Fruit fly (Drosophila melanogaster) whole organism, pupa: ENCODE data around the gene Or82a.
A peak's percentile ranks its signal among the peaks of the same experiment; 100 is the strongest.

Experiments
- CG10348 ChIP-seq: fragments of 200-800 bp; sonication (Bioruptor generic); IDR thresholded peaks from 2 replicates; pipeline ENCODE4 v1.3.6; 2022; ENCODE audit warnings: missing biosample characterization, missing genetic modification characterization
- CG12605 ChIP-seq: fragments of 200-800 bp; sonication (Bioruptor generic); IDR thresholded peaks from 2 replicates; pipeline ENCODE4 v1.3.6; 2022; ENCODE audit warnings: missing biosample characterization, missing genetic modification characterization
- CG13204 ChIP-seq: fragments of 200-800 bp; sonication (Bioruptor generic); optimal IDR thresholded peaks from 2 replicates; lab custom pipeline; 2018; ENCODE audit warnings: missing biosample characterization, mild to moderate bottlenecking, missing genetic modification characterization, moderate library complexity
- CG14655 ChIP-seq: fragments of 200-800 bp; sonication (Bioruptor generic); optimal IDR thresholded peaks from 3 replicates; lab custom pipeline; 2017; ENCODE audit warnings: mild to moderate bottlenecking, missing biosample characterization, missing genetic modification reagents, missing genetic modification characterization
- CG15710 ChIP-seq: fragments of 200-800 bp; sonication (Bioruptor generic); optimal IDR thresholded peaks from 2 replicates; lab custom pipeline; 2018; ENCODE audit warnings: missing biosample characterization, mild to moderate bottlenecking, missing genetic modification characterization, moderate library complexity
- CG17806 ChIP-seq: fragments of 200-800 bp; sonication (Bioruptor generic); optimal IDR thresholded peaks from 2 replicates; lab custom pipeline; 2018; ENCODE audit warnings: missing biosample characterization, mild to moderate bottlenecking, missing genetic modification characterization, moderate library complexity
- CG32121 ChIP-seq: fragments of 200-800 bp; sonication (Bioruptor generic); IDR thresholded peaks from 2 replicates; pipeline ENCODE4 v1.3.6; 2022; ENCODE audit warnings: missing biosample characterization, missing genetic modification characterization
- CG34367 ChIP-seq: fragments of 200-800 bp; sonication (Bioruptor generic); optimal IDR thresholded peaks from 2 replicates; lab custom pipeline; 2018; ENCODE audit warnings: missing biosample characterization, mild to moderate bottlenecking, missing genetic modification characterization
- CG4496 ChIP-seq: fragments of 200-800 bp; sonication (Bioruptor generic); IDR thresholded peaks from 3 replicates; pipeline ENCODE4 v1.3.6; 2022; ENCODE audit warnings: missing biosample characterization, missing genetic modification characterization
- CG8159 ChIP-seq: fragments of 200-800 bp; sonication (Bioruptor generic); optimal IDR thresholded peaks from 3 replicates; lab custom pipeline; 2018; ENCODE audit warnings: missing biosample characterization, mild to moderate bottlenecking, missing genetic modification characterization, moderate library complexity
- CG8301 ChIP-seq: fragments of 200-800 bp; sonication (Bioruptor generic); optimal IDR thresholded peaks from 2 replicates; lab custom pipeline; 2018; ENCODE audit warnings: missing biosample characterization, mild to moderate bottlenecking, missing genetic modification characterization
- CG9948 ChIP-seq: fragments of 200-800 bp; sonication (Bioruptor generic); optimal IDR thresholded peaks from 2 replicates; lab custom pipeline; 2018; ENCODE audit warnings: missing biosample characterization, mild to moderate bottlenecking, missing genetic modification characterization, moderate library complexity
- D1 ChIP-seq: fragments of 200-800 bp; sonication (Bioruptor generic); optimal IDR thresholded peaks from 2 replicates; lab custom pipeline; 2018; ENCODE audit warnings: missing biosample characterization, mild to moderate bottlenecking, missing genetic modification characterization, moderate library complexity
- EcR ChIP-seq: fragments of 200-800 bp; sonication (Bioruptor generic); optimal IDR thresholded peaks from 3 replicates; lab custom pipeline; 2019; ENCODE audit warnings: missing biosample characterization, missing genetic modification characterization, mild to moderate bottlenecking, moderate library complexity, missing genetic modification reagents
- Ets98B ChIP-seq: fragments of 200-800 bp; sonication (Bioruptor generic); IDR thresholded peaks from 2 replicates; pipeline ENCODE4 v1.3.6; 2022; ENCODE audit warnings: missing biosample characterization, missing genetic modification characterization
- Pif1A ChIP-seq: fragments of 200-800 bp; sonication (Bioruptor generic); optimal IDR thresholded peaks from 3 replicates; lab custom pipeline; 2016; ENCODE audit warnings: missing biosample characterization, missing genetic modification characterization
- Pif1B ChIP-seq: fragments of 200-800 bp; sonication (Bioruptor generic); optimal IDR thresholded peaks from 3 replicates; lab custom pipeline; 2016; ENCODE audit warnings: missing biosample characterization, missing genetic modification characterization
- Snoo ChIP-seq: fragments of 200-800 bp; sonication (Bioruptor generic); optimal IDR thresholded peaks from 3 replicates; lab custom pipeline; 2017; ENCODE audit warnings: missing biosample characterization, mild to moderate bottlenecking, missing genetic modification characterization, inconsistent platforms
- fd96Ca ChIP-seq: fragments of 200-800 bp; sonication (Bioruptor generic); IDR thresholded peaks from 3 replicates; pipeline ENCODE4 v1.3.6; 2022; ENCODE audit warnings: missing biosample characterization, missing genetic modification characterization
- gl ChIP-seq: fragments of 200-800 bp; sonication (Bioruptor generic); optimal IDR thresholded peaks from 2 replicates; lab custom pipeline; 2018; ENCODE audit warnings: missing biosample characterization, mild to moderate bottlenecking, missing genetic modification characterization

The Or82a gene

DNA sequence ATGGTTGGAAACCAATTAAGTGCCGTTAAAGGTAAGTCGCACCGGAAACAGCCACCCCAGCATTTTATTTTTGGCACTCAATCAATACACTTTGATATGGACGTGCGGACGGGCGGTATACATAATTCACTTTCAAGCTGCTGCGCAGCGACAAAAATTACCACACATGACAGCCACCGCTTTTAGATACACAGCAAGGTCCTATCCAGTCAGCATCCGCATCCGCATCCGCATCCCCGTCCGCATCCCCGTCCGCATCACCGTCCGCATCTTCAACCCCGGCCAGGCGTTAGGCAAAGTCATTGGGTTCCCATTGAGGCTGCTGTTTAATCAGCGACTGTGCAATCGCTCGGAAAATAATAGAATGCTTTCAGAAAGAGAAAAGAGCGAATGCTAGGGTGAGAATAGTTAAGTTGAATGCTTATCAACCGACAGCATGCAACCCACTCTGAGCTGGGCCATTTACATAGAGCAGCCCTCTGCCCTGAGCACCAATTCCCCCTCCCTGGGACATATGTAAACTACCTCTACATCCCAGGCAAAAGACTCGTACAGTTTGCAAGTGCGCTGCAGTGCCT, 27.7 kb downstream of the Or82a start:
- TF ChIP-seq fd96Ca: no peak
- no peak for TF ChIP-seq CG8301 (tag; lab: Kevin White, UChicago)
- TF ChIP-seq CG10348: no peak
- TF ChIP-seq Pif1A (GFP tag; lab: Kevin White, UChicago): no peak
- TF ChIP-seq CG8159 (tag; lab: Kevin White, UChicago): no peak
- TF ChIP-seq D1 (tag; lab: Kevin White, UChicago): no peak
- TF ChIP-seq CG13204: no peak
- TF ChIP-seq CG4496 (GFP tag; lab: Robert Waterston, UW): no peak
- no peak for TF ChIP-seq Snoo (tag; lab: Kevin White, UChicago)
- TF ChIP-seq Pif1B: no peak
- no peak for TF ChIP-seq CG15710 (tag; lab: Kevin White, UChicago)
- TF ChIP-seq CG12605: no peak
- TF ChIP-seq, all 21 proteins: peak for 0

DNA sequence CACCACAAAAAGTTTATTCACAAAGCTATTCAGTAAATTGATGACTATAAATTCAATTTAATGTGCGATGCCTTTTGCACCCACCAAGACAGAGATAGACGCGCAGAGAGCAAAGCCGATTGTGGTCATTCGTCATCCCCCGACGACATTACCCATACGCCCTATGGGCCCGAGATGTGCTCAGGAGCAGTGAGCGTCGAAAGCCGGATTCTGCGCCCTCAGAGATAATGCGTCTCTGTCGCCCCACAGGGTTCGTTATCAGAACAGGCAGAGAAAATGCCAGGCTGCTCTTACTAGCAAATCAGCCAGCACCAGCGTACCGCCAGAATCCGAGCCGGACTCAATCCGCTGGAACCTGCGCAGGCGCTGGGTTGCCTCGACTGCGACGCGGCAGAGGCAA, 34.5 kb downstream of the Or82a start:
- TF ChIP-seq gl (tag; lab: Kevin White, UChicago) (peak; percentile 7), Ets98B (GFP tag; lab: Robert Waterston, UW) (no peak)

dm6 chr3R:4292185-4292584, 35.4 kb downstream of the Or82a start:
- TF ChIP-seq CG8301 (tag; lab: Kevin White, UChicago) (no peak), CG4496 (GFP tag; lab: Robert Waterston, UW) (no peak), Pif1B (no peak), CG9948 (no peak)

- TF ChIP-seq Pif1A (GFP tag; lab: Kevin White, UChicago) (no peak), gl (tag; lab: Kevin White, UChicago) (no peak), CG12605 (no peak), D1 (tag; lab: Kevin White, UChicago) (no peak), CG10348 (no peak), CG14655 (no peak), CG8301 (tag; lab: Kevin White, UChicago) (no peak), CG4496 (GFP tag; lab: Robert Waterston, UW) (no peak)
These were observed 37.9 kb downstream of the Or82a start, which contains the start of gene Nepl11 for dm6 chr3R:4294689-4295088. Gene Nepl11 (minus strand): TSS chr3R:4294840.

DNA sequence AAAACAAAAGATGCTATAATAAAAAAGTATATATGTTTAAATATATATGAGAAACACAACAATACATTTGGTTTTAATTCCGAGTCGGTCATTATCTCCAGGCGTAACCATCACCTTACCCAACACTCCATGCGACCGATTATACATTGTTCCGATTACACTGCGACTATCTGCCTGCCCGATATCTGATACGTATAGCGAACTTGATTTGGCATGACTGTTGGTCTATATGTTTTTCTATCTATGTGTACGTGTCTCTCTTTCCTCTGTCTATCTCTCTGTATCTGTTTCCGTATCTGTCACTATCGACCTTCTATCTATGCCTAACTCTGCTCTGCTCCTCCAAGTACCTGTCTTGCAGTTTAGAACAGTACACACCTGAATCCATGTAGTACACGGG, 44.7 kb downstream of the Or82a start:
- TF ChIP-seq fd96Ca: no peak
- no peak for TF ChIP-seq CG12605
- TF ChIP-seq CG17806 (tag; lab: Kevin White, UChicago): no peak
- no peak for TF ChIP-seq CG8301 (tag; lab: Kevin White, UChicago)
- TF ChIP-seq Ets98B (GFP tag; lab: Robert Waterston, UW): no peak
- no peak for TF ChIP-seq CG4496 (GFP tag; lab: Robert Waterston, UW)
- no peak for TF ChIP-seq CG32121 (GFP tag; lab: Robert Waterston, UW)
- no peak for TF ChIP-seq CG14655
- TF ChIP-seq CG10348: no peak
- TF ChIP-seq Pif1A (GFP tag; lab: Kevin White, UChicago): no peak
- no peak for TF ChIP-seq CG8159 (tag; lab: Kevin White, UChicago)
- no peak for TF ChIP-seq D1 (tag; lab: Kevin White, UChicago)
- TF ChIP-seq CG9948: no peak
- no peak for TF ChIP-seq CG13204
- TF ChIP-seq CG34367 (tag; lab: Kevin White, UChicago): no peak
- TF ChIP-seq Snoo (tag; lab: Kevin White, UChicago): no peak
- TF ChIP-seq Pif1B: no peak
- TF ChIP-seq CG15710 (tag; lab: Kevin White, UChicago): no peak
- no peak for TF ChIP-seq gl (tag; lab: Kevin White, UChicago)

DNA sequence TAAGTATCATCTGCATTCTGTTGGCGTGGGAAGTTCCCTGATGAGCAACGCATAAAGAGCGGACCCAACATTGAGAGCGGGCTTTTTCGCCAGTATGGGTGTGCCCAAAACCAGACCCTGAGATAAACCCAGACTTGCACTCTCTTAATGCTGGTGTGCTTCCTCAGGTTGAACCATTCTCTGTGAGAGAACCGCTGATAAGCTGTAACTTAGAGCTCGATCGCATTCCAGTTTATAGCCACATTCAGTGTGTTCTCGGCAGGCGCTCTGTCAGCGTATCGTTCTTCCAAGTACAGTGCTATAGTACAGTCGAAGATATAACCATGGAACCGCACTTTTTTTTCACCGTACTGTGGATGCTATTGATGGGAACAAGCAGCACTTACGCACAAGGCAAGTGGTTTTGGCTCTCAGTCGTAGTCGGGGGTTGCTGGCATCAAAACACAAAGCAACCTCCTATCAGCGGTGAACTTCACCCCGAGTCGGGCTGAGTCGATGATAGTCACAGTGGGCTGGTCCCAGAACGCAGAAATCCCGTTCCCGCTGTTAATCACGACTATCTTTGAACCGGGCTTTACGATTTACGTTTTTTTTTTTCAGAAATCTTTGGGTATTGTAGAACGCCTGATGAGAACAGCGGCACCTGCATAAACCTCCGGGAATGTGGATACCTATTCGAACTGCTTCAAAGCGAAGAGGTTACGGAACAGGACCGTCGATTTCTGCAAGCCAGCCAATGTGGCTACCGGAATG, 51.1 kb downstream of the Or82a start, which contains the start of gene MP1:
Gene MP1, plus strand, starts transcription at position 245 of the 753 bp plus-strand sequence.
- TF ChIP-seq CG12605 (0 out of 2 replicates have a peak, but pooled peaks have one; percentile 41), CG9948 (no peak), CG4496 (GFP tag; lab: Robert Waterston, UW) (no peak), EcR (peak; percentile 80), fd96Ca (no peak), CG13204 (no peak), Ets98B (GFP tag; lab: Robert Waterston, UW) (no peak; the same call in 1 of the 2 replicates), CG8159 (tag; lab: Kevin White, UChicago) (peak; percentile 11), CG34367 (tag; lab: Kevin White, UChicago) (no peak), Snoo (tag; lab: Kevin White, UChicago) (peak; percentile 23), gl (tag; lab: Kevin White, UChicago) (peak; percentile 34), Pif1B (no peak), CG17806 (tag; lab: Kevin White, UChicago) (no peak)
